Worm (Caenorhabditis elegans) whole organism, young adult: ENCODE results near the gene C29E4.11.

Source experiments
- B0019.2 ChIP-seq: fragments of 200-800 bp; sonication (Bioruptor generic); conservative IDR thresholded peaks from 2 replicates; pipeline ENCODE4 v1.3.6; 2022; ENCODE audit warnings: missing genetic modification reagents, missing genetic modification characterization, missing compliant biosample characterization
- B0261.1 ChIP-seq: sonication (generic microtip); optimal IDR thresholded peaks from 2 replicates; lab custom pipeline; 2016; ENCODE audit warnings: mild to moderate bottlenecking, missing genetic modification characterization, moderate library complexity, missing compliant biosample characterization
- C06A6.2 ChIP-seq: fragments of 200-800 bp; sonication (Bioruptor generic); conservative IDR thresholded peaks from 2 replicates; pipeline ENCODE4 v1.3.6; 2022; ENCODE audit warnings: missing genetic modification characterization, missing compliant biosample characterization
- F10E7.11 ChIP-seq: sonication (generic microtip); optimal IDR thresholded peaks from 2 replicates; lab custom pipeline; 2017; ENCODE audit warnings: mild to moderate bottlenecking, missing genetic modification characterization, moderate library complexity, missing compliant biosample characterization
- F22D6.2 ChIP-seq: sonication (generic microtip); optimal IDR thresholded peaks from 2 replicates; lab custom pipeline; 2016; ENCODE audit warnings: mild to moderate bottlenecking, missing genetic modification characterization, missing compliant biosample characterization
- F33H1.4 ChIP-seq: fragments of 200-800 bp; sonication (Bioruptor generic); IDR thresholded peaks from 2 replicates; pipeline ENCODE4 v1.3.6; 2022; ENCODE audit warnings: missing genetic modification reagents, missing genetic modification characterization, missing compliant biosample characterization
- F39B2.1 ChIP-seq: fragments of 200-800 bp; sonication (Bioruptor generic); IDR thresholded peaks from 2 replicates; pipeline ENCODE4 v1.3.6; 2022; ENCODE audit warnings: missing genetic modification reagents, missing genetic modification characterization, missing compliant biosample characterization
- F52B5.7 ChIP-seq: sonication (generic microtip); optimal IDR thresholded peaks from 2 replicates; lab custom pipeline; 2016; ENCODE audit warnings: mild to moderate bottlenecking, missing genetic modification characterization, missing compliant biosample characterization
- F57C9.4 ChIP-seq: sonication (generic microtip); optimal IDR thresholded peaks from 2 replicates; lab custom pipeline; 2017; ENCODE audit warnings: mild to moderate bottlenecking, missing genetic modification characterization, missing compliant biosample characterization
- T26A5.8 ChIP-seq: sonication (generic microtip); optimal IDR thresholded peaks from 2 replicates; lab custom pipeline; 2016; ENCODE audit warnings: missing genetic modification characterization, missing compliant biosample characterization
- Y53F4B.3 ChIP-seq: fragments of 200-800 bp; sonication (Bioruptor generic); IDR thresholded peaks from 2 replicates; pipeline ENCODE4 v1.3.6; 2022; ENCODE audit warnings: missing genetic modification reagents, missing genetic modification characterization, missing compliant biosample characterization
- Y53G8AR.9 ChIP-seq: fragments of 200-800 bp; sonication (Bioruptor generic); conservative IDR thresholded peaks from 2 replicates; pipeline ENCODE4 v1.3.6; 2022; ENCODE audit warnings: missing genetic modification reagents, missing genetic modification characterization, missing compliant biosample characterization
- Y56A3A.18 ChIP-seq: fragments of 200-800 bp; sonication (Bioruptor generic); IDR thresholded peaks from 2 replicates; pipeline ENCODE4 v1.3.6; 2022; ENCODE audit warnings: missing genetic modification reagents, missing genetic modification characterization, missing compliant biosample characterization
- Y67H2A.10 ChIP-seq: fragments of 200-800 bp; sonication (Bioruptor generic); conservative IDR thresholded peaks from 2 replicates; pipeline ENCODE4 v1.3.6; 2022; ENCODE audit warnings: missing genetic modification reagents, missing genetic modification characterization, missing compliant biosample characterization
- ZK185.1 ChIP-seq: sonication (generic microtip); optimal IDR thresholded peaks from 2 replicates; lab custom pipeline; 2016; ENCODE audit warnings: mild to moderate bottlenecking, missing genetic modification characterization, missing compliant biosample characterization; ENCODE audit not compliant: poor library complexity, severe bottlenecking
- akir-1 ChIP-seq: fragments of 200-800 bp; sonication (Bioruptor generic); optimal IDR thresholded peaks from 2 replicates; lab custom pipeline; 2018; ENCODE audit warnings: mild to moderate bottlenecking, missing genetic modification characterization, moderate library complexity, missing compliant biosample characterization
- atf-7 ChIP-seq: sonication (generic microtip); optimal IDR thresholded peaks from 2 replicates; lab custom pipeline; 2017; ENCODE audit warnings: mild to moderate bottlenecking, missing genetic modification characterization, missing compliant biosample characterization
- attf-5 ChIP-seq: fragments of 200-800 bp; sonication (Bioruptor generic); optimal IDR thresholded peaks from 2 replicates; lab custom pipeline; 2018; ENCODE audit warnings: mild to moderate bottlenecking, missing genetic modification characterization, missing compliant biosample characterization
- attf-6 ChIP-seq: fragments of 200-800 bp; sonication (Bioruptor generic); IDR thresholded peaks from 2 replicates; pipeline ENCODE4 v1.3.6; 2022; ENCODE audit warnings: missing genetic modification reagents, missing genetic modification characterization, missing compliant biosample characterization
- bed-1 ChIP-seq: fragments of 200-800 bp; sonication (Bioruptor generic); IDR thresholded peaks from 2 replicates; pipeline ENCODE4 v1.3.6; 2022; ENCODE audit warnings: missing genetic modification reagents, missing genetic modification characterization, missing compliant biosample characterization
- bed-2 ChIP-seq: fragments of 200-800 bp; sonication (Bioruptor generic); IDR thresholded peaks from 2 replicates; pipeline ENCODE4 v1.3.6; 2022; ENCODE audit warnings: missing genetic modification reagents, missing genetic modification characterization, missing compliant biosample characterization
- ceh-27 ChIP-seq: fragments of 200-800 bp; sonication (Bioruptor generic); optimal IDR thresholded peaks from 2 replicates; lab custom pipeline; 2018; ENCODE audit warnings: mild to moderate bottlenecking, missing genetic modification characterization, moderate library complexity, missing compliant biosample characterization
- ceh-58 ChIP-seq: fragments of 200-800 bp; sonication (Bioruptor generic); IDR thresholded peaks from 2 replicates; pipeline ENCODE4 v1.3.6; 2022; ENCODE audit warnings: missing genetic modification characterization, missing compliant biosample characterization
- ceh-91 ChIP-seq: fragments of 200-800 bp; sonication (Bioruptor generic); IDR thresholded peaks from 2 replicates; pipeline ENCODE4 v1.3.6; 2022; ENCODE audit warnings: missing genetic modification reagents, missing genetic modification characterization, missing compliant biosample characterization
- efl-1 ChIP-seq: fragments of 150-350 bp; optimal IDR thresholded peaks from 2 replicates; lab custom pipeline; 2014; ENCODE audit warnings: missing biosample characterization, missing genetic modification reagents, missing genetic modification characterization
- egrh-3 ChIP-seq: fragments of 200-800 bp; sonication (Bioruptor generic); IDR thresholded peaks from 2 replicates; pipeline ENCODE4 v1.3.6; 2022; ENCODE audit warnings: missing genetic modification reagents, missing genetic modification characterization, missing compliant biosample characterization
- hmg-20 ChIP-seq: fragments of 200-800 bp; sonication (Bioruptor generic); IDR thresholded peaks from 2 replicates; pipeline ENCODE4 v1.3.6; 2022; ENCODE audit warnings: missing genetic modification reagents, missing genetic modification characterization, missing compliant biosample characterization
- lag-1 ChIP-seq: fragments of 200-800 bp; sonication (Bioruptor generic); IDR thresholded peaks from 2 replicates; pipeline ENCODE4 v1.3.6; 2022; ENCODE audit warnings: missing genetic modification reagents, missing genetic modification characterization, missing compliant biosample characterization
- let-526 ChIP-seq: fragments of 200-800 bp; sonication (Bioruptor generic); IDR thresholded peaks from 2 replicates; pipeline ENCODE4 v1.3.6; 2022; ENCODE audit warnings: missing genetic modification reagents, missing genetic modification characterization, missing compliant biosample characterization
- lin-40 ChIP-seq: sonication (generic microtip); optimal IDR thresholded peaks from 2 replicates; lab custom pipeline; 2016; ENCODE audit warnings: missing genetic modification characterization, mild to moderate bottlenecking, missing compliant biosample characterization, missing genotype, missing genetic modification reagents
- lsy-27 ChIP-seq: sonication (generic microtip); optimal IDR thresholded peaks from 2 replicates; lab custom pipeline; 2017; ENCODE audit warnings: missing genetic modification characterization, mild to moderate bottlenecking, missing compliant biosample characterization, antibody characterized with exemption, missing genotype, borderline replicate concordance; ENCODE audit not compliant: insufficient read depth
- madf-6 ChIP-seq: fragments of 200-800 bp; sonication (Bioruptor generic); IDR thresholded peaks from 2 replicates; pipeline ENCODE4 v1.3.6; 2022; ENCODE audit warnings: missing genetic modification reagents, missing genetic modification characterization, missing compliant biosample characterization
- mes-4 ChIP-seq: sonication (generic microtip); optimal IDR thresholded peaks from 2 replicates; lab custom pipeline; 2016; ENCODE audit warnings: missing genotype, missing genetic modification characterization, missing compliant biosample characterization
- nhr-80 ChIP-seq: sonication (generic microtip); optimal IDR thresholded peaks from 2 replicates; lab custom pipeline; 2016; ENCODE audit warnings: missing genetic modification characterization, missing compliant biosample characterization
- pbrm-1 ChIP-seq: fragments of 200-800 bp; sonication (Bioruptor generic); IDR thresholded peaks from 2 replicates; pipeline ENCODE4 v1.3.6; 2022; ENCODE audit warnings: missing genetic modification reagents, missing genetic modification characterization, missing compliant biosample characterization
- rcor-1 ChIP-seq: fragments of 200-800 bp; sonication (Bioruptor generic); IDR thresholded peaks from 2 replicates; pipeline ENCODE4 v1.3.6; 2022; ENCODE audit warnings: missing genetic modification reagents, missing genetic modification characterization, missing compliant biosample characterization
- repo-1 ChIP-seq: sonication (generic microtip); optimal IDR thresholded peaks from 2 replicates; lab custom pipeline; 2017; ENCODE audit warnings: mild to moderate bottlenecking, missing genetic modification characterization, missing compliant biosample characterization
- snpc-1.1 ChIP-seq: sonication (generic microtip); optimal IDR thresholded peaks from 2 replicates; lab custom pipeline; 2017; ENCODE audit warnings: missing genetic modification characterization, mild to moderate bottlenecking, missing compliant biosample characterization, antibody characterized with exemption, moderate library complexity, missing genotype, missing genetic modification reagents; ENCODE audit not compliant: insufficient read depth
- snpc-1.3 ChIP-seq: sonication (generic microtip); optimal IDR thresholded peaks from 2 replicates; lab custom pipeline; 2017; ENCODE audit warnings: missing genetic modification characterization, mild to moderate bottlenecking, missing compliant biosample characterization, antibody characterized with exemption, moderate library complexity, missing genotype, missing genetic modification reagents; ENCODE audit not compliant: insufficient read depth
- tlf-1 ChIP-seq: fragments of 200-800 bp; sonication (Bioruptor generic); optimal IDR thresholded peaks from 2 replicates; lab custom pipeline; 2018; ENCODE audit warnings: mild to moderate bottlenecking, missing genetic modification characterization, missing compliant biosample characterization
- zfh-2 ChIP-seq: fragments of 200-800 bp; sonication (Bioruptor generic); conservative IDR thresholded peaks from 2 replicates; pipeline ENCODE4 v1.3.6; 2022; ENCODE audit warnings: missing genetic modification reagents, missing genetic modification characterization, missing compliant biosample characterization
- zim-3 ChIP-seq: sonication (generic microtip); optimal IDR thresholded peaks from 2 replicates; lab custom pipeline; 2017; ENCODE audit warnings: mild to moderate bottlenecking, missing genetic modification characterization, moderate library complexity, missing compliant biosample characterization
- ztf-18 ChIP-seq: sonication (generic microtip); optimal IDR thresholded peaks from 2 replicates; lab custom pipeline; 2016; ENCODE audit warnings: missing genotype, mild to moderate bottlenecking, missing genetic modification characterization, missing compliant biosample characterization
- ztf-28 ChIP-seq: fragments of 200-800 bp; sonication (Bioruptor generic); IDR thresholded peaks from 2 replicates; pipeline ENCODE4 v1.3.6; 2022; ENCODE audit warnings: missing genetic modification reagents, missing genetic modification characterization, missing compliant biosample characterization
- ztf-6 ChIP-seq: fragments of 200-800 bp; sonication (Bioruptor generic); IDR thresholded peaks from 2 replicates; pipeline ENCODE4 v1.3.6; 2022; ENCODE audit warnings: missing genetic modification reagents, missing genetic modification characterization, missing compliant biosample characterization

The C29E4.11 gene

DNA sequence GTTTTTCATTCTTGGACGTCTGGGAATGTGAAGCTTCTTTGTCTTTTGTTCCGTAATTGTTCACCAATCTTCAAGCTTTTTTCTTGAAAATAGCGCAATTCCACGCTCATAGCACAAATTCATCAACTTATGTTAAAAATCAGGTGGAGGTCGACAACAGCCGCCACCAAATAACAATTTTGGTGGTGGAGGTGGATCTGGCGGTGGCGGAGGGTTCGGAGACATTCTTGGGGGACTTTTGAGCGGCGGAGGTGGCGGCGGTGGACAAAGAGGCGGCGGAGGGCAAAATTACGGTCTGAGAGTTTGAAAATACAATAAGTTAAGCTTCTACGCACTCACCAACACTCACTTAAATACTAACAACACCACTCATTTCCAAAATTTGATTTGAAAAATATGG, 24.0 kb upstream of the C29E4.11 start:
- TF ChIP-seq ztf-6 (GFP tag; lab: Robert Waterston, UW) (0 out of 2 replicates have a peak, but pooled peaks have one; percentile 16), F52B5.7 (tag; lab: Kevin White, UChicago) (no peak), attf-6 (no peak), zfh-2 (peak; percentile 65), Y53F4B.3 (GFP tag; lab: Robert Waterston, UW) (no peak), Y56A3A.18 (GFP tag; lab: Robert Waterston, UW) (no peak), pbrm-1 (GFP tag; lab: Robert Waterston, UW) (no peak), egrh-3 (GFP tag; lab: Robert Waterston, UW) (peak; percentile 8; the same call in 1 of the 2 replicates), ztf-18 (no peak)
- TF ChIP-seq, all 124 proteins: peak for 3

DNA sequence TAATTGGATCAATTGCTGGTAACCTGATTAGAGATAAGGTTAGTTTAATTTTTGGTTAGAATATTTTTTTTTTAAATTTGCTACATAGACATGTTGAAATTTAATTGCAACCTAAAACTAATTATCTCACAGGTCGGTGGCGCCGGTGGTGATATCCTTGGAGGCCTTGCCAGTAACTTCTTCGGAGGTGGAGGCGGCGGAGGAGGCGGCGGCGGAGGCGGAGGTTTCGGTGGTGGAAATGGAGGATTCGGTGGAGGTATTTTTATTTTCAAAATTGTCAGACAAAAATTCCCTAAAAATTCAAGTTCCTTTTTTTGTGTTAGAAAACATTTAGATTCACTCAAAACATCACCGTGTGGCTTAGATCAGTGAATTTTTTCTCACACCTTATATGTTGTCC, 23.3 kb upstream of the C29E4.11 start:
- TF ChIP-seq madf-6, result peak; percentile 31; the same call in 1 of the 2 replicates
- peak; percentile 65 for TF ChIP-seq zfh-2
- no peak for TF ChIP-seq lsy-27 (tag; lab: Kevin White, UChicago)

DNA sequence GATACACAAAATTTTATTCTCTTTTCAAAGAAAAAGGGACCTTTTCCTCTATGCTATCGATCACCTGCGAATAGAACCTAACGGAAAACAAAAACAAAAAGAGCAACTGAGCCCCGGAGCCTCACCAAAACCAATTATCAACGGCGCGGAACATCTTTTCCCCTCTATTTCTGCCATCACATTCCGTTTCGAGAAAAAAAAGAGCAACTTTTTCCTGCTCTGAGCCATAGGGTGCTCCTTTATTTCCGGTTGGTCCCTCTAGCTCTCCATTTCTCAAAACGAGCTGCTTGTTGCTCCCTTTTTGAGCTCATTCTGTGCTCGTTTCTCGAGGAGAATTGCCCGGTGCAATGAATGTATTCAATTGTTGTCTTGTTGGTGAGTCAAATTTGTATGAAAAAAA, 21.7 kb upstream of the C29E4.11 start, which contains the start of gene clp-1:
Gene clp-1 (plus strand): TSS at position 301 of the 400 bp plus-strand sequence.
- TF ChIP-seq bed-1 (no peak), atf-7 (tag; lab: Kevin White, UChicago) (no peak), ZK185.1 (tag; lab: Kevin White, UChicago) (no peak), ztf-18 (no peak), lin-40 (tag; lab: Kevin White, UChicago) (no peak), lag-1 (no peak), tlf-1 (GFP tag; lab: Kevin White, UChicago) (no peak), rcor-1 (GFP tag; lab: Robert Waterston, UW) (no peak), ztf-28 (GFP tag; lab: Robert Waterston, UW) (no peak), ceh-27 (no peak), F22D6.2 (tag; lab: Kevin White, UChicago) (no peak), C06A6.2 (GFP tag; lab: Robert Waterston, UW) (no peak), Y67H2A.10 (no peak), F10E7.11 (tag; lab: Kevin White, UChicago) (no peak), snpc-1.3 (tag; lab: Kevin White, UChicago) (no peak), hmg-20 (no peak), T26A5.8 (tag; lab: Kevin White, UChicago) (no peak), akir-1 (GFP tag; lab: Kevin White, UChicago) (no peak), efl-1 (GFP tag; lab: Kevin White, UChicago) (no peak), ceh-91 (GFP tag; lab: Robert Waterston, UW) (no peak)

DNA sequence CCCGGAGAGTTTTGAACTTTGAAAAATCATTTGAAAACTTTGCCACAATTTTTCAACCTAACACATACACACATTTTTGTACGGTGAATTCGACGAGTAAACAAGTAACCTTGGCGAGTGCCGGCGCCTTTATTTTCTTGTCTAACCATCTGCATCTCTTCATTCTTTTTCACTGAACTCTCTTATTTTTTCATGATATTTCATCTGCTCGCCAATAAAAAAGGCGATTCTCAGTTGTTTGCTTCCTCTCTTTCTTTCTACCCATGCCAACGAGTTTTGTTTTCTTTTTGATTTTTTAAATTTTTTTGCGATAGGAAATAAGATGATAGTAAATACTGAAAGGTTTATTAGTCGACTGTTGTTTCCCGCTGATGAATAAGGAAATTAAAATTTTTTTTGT, 20.8 kb upstream of the C29E4.11 start:
- TF ChIP-seq nhr-80 (tag; lab: Kevin White, UChicago) (peak; percentile 38), B0019.2 (GFP tag; lab: Robert Waterston, UW) (no peak), mes-4 (tag; lab: Kevin White, UChicago) (no peak), bed-2 (no peak), ceh-58 (GFP tag; lab: Robert Waterston, UW) (no peak), let-526 (no peak), B0261.1 (tag; lab: Kevin White, UChicago) (peak; percentile 41), Y53G8AR.9 (no peak), F57C9.4 (tag; lab: Kevin White, UChicago) (no peak), zim-3 (tag; lab: Kevin White, UChicago) (no peak), snpc-1.1 (tag; lab: Kevin White, UChicago) (no peak), ZK185.1 (tag; lab: Kevin White, UChicago) (peak; percentile 33), F33H1.4 (GFP tag; lab: Robert Waterston, UW) (no peak), repo-1 (no peak), F39B2.1 (GFP tag; lab: Robert Waterston, UW) (no peak), attf-5 (GFP tag; lab: Kevin White, UChicago) (peak; percentile 59), ztf-28 (GFP tag; lab: Robert Waterston, UW) (no peak), pbrm-1 (GFP tag; lab: Robert Waterston, UW) (peak; percentile 38)
